Fruit fly (Drosophila melanogaster): ENCODE data around the gene CG18094.

Gene CG18094

dm6 chr2L:19444734-19445140 lies 45.3 kb upstream of the CG18094 start, which contains the start of gene Hs2st (continued):
- TF ChIP-seq jumu (GFP tag; optimal IDR thresholded peaks at IDR 0.05) (peak; percentile 97), Bdp1 (GFP tag; optimal IDR thresholded peaks at IDR 0.05) (peak; percentile 91), kni (GFP tag; optimal IDR thresholded peaks at IDR 0.05) (peak; percentile 76), bsh (GFP tag; optimal IDR thresholded peaks at IDR 0.05) (peak; percentile 34 to 86), Mrtf (GFP tag; IDR thresholded peaks at IDR 0.05) (peak; percentile 86), CG12391 (tag; optimal IDR thresholded peaks at IDR 0.05) (peak; percentile 93), stc (GFP tag; IDR thresholded peaks at IDR 0.05) (peak; percentile 81), sna (GFP tag; IDR thresholded peaks at IDR 0.05; ENCODE audit: partially characterized antibody) (no peak; the same call in 1 of the 2 replicates), CG13287 (GFP tag; IDR thresholded peaks at IDR 0.05; ENCODE audit: partially characterized antibody) (peak; percentile 62), CG17802 (tag; optimal IDR thresholded peaks at IDR 0.05) (peak; percentile 72), CG4328 (GFP tag; optimal IDR thresholded peaks at IDR 0.05) (peak; percentile 89), ci (GFP tag; IDR thresholded peaks at IDR 0.05) (peak; percentile 83), CG6683 (GFP tag; optimal IDR thresholded peaks at IDR 0.05) (peak; percentile 68), MBD-R2 (GFP tag; IDR thresholded peaks at IDR 0.05) (peak; percentile 98), CG8359 (GFP tag; optimal IDR thresholded peaks at IDR 0.05; ENCODE audit: borderline replicate concordance) (peak; percentile 37), CG6765 (GFP tag; optimal IDR thresholded peaks at IDR 0.05) (peak; percentile 71), Nf-YB (GFP tag; optimal IDR thresholded peaks at IDR 0.05) (peak; percentile 65), ato (GFP tag; IDR thresholded peaks at IDR 0.05; ENCODE audit: partially characterized antibody) (no peak; the same call in 1 of the 2 replicates), CG3407 (GFP tag; optimal IDR thresholded peaks at IDR 0.05) (peak; percentile 74), peb (GFP tag; IDR thresholded peaks at IDR 0.05) (peak; percentile 86), CG1603 (tag; optimal IDR thresholded peaks at IDR 0.05) (peak; percentile 96), gce (GFP tag; IDR thresholded peaks at IDR 0.05) (peak; percentile 57; the same call in 1 of the 3 replicates), CG11085 (GFP tag; IDR thresholded peaks at IDR 0.05) (peak; percentile 92), CG8089 (GFP tag; optimal IDR thresholded peaks at IDR 0.05) (peak; percentile 92), CG14441 (GFP tag; IDR thresholded peaks at IDR 0.05) (peak; percentile 95), z (GFP tag; IDR thresholded peaks at IDR 0.05) (no peak), Adf1 (GFP tag; IDR thresholded peaks at IDR 0.05) (peak; percentile 75), CG17186 (GFP tag; optimal IDR thresholded peaks at IDR 0.05) (peak; percentile 84), sqz (GFP tag; optimal IDR thresholded peaks at IDR 0.05) (peak; percentile 88), stwl (tag; optimal IDR thresholded peaks at IDR 0.05) (peak; percentile 89), sim (GFP tag; IDR thresholded peaks at IDR 0.05) (peak; percentile 64; the same call in 1 of the 2 replicates), CG10979 (tag; optimal IDR thresholded peaks at IDR 0.05) (peak; percentile 81), CG7928 (GFP tag; optimal IDR thresholded peaks at IDR 0.05) (peak; percentile 71), phol (tag; optimal IDR thresholded peaks at IDR 0.05) (peak; percentile 94), H15 (GFP tag; IDR thresholded peaks at IDR 0.05) (peak; percentile 92), CG30020 (tag; optimal IDR thresholded peaks at IDR 0.05) (peak; percentile 78), inv (GFP tag; IDR thresholded peaks at IDR 0.05; ENCODE audit: partially characterized antibody) (peak; percentile 29; the same call in 1 of the 2 replicates), CG10654 (GFP tag; optimal IDR thresholded peaks at IDR 0.05) (peak; percentile 94), gsb-n (tag; optimal IDR thresholded peaks at IDR 0.05) (no peak), CG30403 (GFP tag; optimal IDR thresholded peaks at IDR 0.05) (peak; percentile 97), CG7372 (GFP tag; IDR thresholded peaks at IDR 0.05) (peak; percentile 91), wek (GFP tag; optimal IDR thresholded peaks at IDR 0.05) (peak; percentile 46), tgo (GFP tag; IDR thresholded peaks at IDR 0.05) (peak; percentile 93), CkIIα-i1 (GFP tag; IDR thresholded peaks at IDR 0.05) (no peak), CG6654 (GFP tag; optimal IDR thresholded peaks at IDR 0.05) (peak; percentile 69), nau (GFP tag; optimal IDR thresholded peaks at IDR 0.05) (no peak), Antp (GFP tag; optimal IDR thresholded peaks at IDR 0.05) (peak; percentile 96), btn (GFP tag; optimal IDR thresholded peaks at IDR 0.05) (peak; percentile 86), CG11456 (GFP tag; IDR thresholded peaks at IDR 0.05) (peak; percentile 91), tio (GFP tag; optimal IDR thresholded peaks at IDR 0.05) (peak; percentile 87)
